Worm (Caenorhabditis elegans) whole organism, young adult: Measurements from ENCODE around the gene srh-296.

Source experiments
- B0035.1 ChIP-seq: sonication (generic microtip); optimal IDR thresholded peaks from 2 replicates; lab custom pipeline; 2016; ENCODE audit warnings: missing genetic modification characterization, mild to moderate bottlenecking, missing compliant biosample characterization, missing genotype, missing genetic modification reagents
- B0261.1 ChIP-seq: sonication (generic microtip); optimal IDR thresholded peaks from 2 replicates; lab custom pipeline; 2016; ENCODE audit warnings: mild to moderate bottlenecking, missing genetic modification characterization, moderate library complexity, missing compliant biosample characterization
- F39B2.1 ChIP-seq: fragments of 200-800 bp; sonication (Bioruptor generic); IDR thresholded peaks from 2 replicates; pipeline ENCODE4 v1.3.6; 2022; ENCODE audit warnings: missing genetic modification reagents, missing genetic modification characterization, missing compliant biosample characterization
- F57A8.1 ChIP-seq: fragments of 200-800 bp; sonication (Bioruptor generic); optimal IDR thresholded peaks from 2 replicates; lab custom pipeline; 2018; ENCODE audit warnings: mild to moderate bottlenecking, missing genetic modification characterization, moderate library complexity, missing compliant biosample characterization
- F57C9.4 ChIP-seq: sonication (generic microtip); optimal IDR thresholded peaks from 2 replicates; lab custom pipeline; 2017; ENCODE audit warnings: mild to moderate bottlenecking, missing genetic modification characterization, missing compliant biosample characterization
- T07F8.4 ChIP-seq: sonication (generic microtip); optimal IDR thresholded peaks from 2 replicates; lab custom pipeline; 2016; ENCODE audit warnings: mild to moderate bottlenecking, missing genetic modification characterization, moderate library complexity, missing compliant biosample characterization
- Y53G8AR.9 ChIP-seq: fragments of 200-800 bp; sonication (Bioruptor generic); conservative IDR thresholded peaks from 2 replicates; pipeline ENCODE4 v1.3.6; 2022; ENCODE audit warnings: missing genetic modification reagents, missing genetic modification characterization, missing compliant biosample characterization
- atf-7 ChIP-seq: sonication (generic microtip); optimal IDR thresholded peaks from 2 replicates; lab custom pipeline; 2017; ENCODE audit warnings: mild to moderate bottlenecking, missing genetic modification characterization, missing compliant biosample characterization
- attf-3 ChIP-seq: fragments of 200-800 bp; sonication (Bioruptor generic); conservative IDR thresholded peaks from 2 replicates; pipeline ENCODE4 v1.3.6; 2022; ENCODE audit warnings: missing genetic modification reagents, missing genetic modification characterization, missing compliant biosample characterization
- attf-5 ChIP-seq: fragments of 200-800 bp; sonication (Bioruptor generic); optimal IDR thresholded peaks from 2 replicates; lab custom pipeline; 2018; ENCODE audit warnings: mild to moderate bottlenecking, missing genetic modification characterization, missing compliant biosample characterization
- ceh-40 ChIP-seq: fragments of 200-800 bp; sonication (Bioruptor generic); IDR thresholded peaks from 2 replicates; pipeline ENCODE4 v1.3.6; 2022; ENCODE audit warnings: missing genetic modification characterization, missing compliant biosample characterization
- ceh-91 ChIP-seq: fragments of 200-800 bp; sonication (Bioruptor generic); IDR thresholded peaks from 2 replicates; pipeline ENCODE4 v1.3.6; 2022; ENCODE audit warnings: missing genetic modification reagents, missing genetic modification characterization, missing compliant biosample characterization
- dox-1 ChIP-seq: fragments of 200-800 bp; sonication (Bioruptor generic); IDR thresholded peaks from 2 replicates; pipeline ENCODE4 v1.3.6; 2022; ENCODE audit warnings: missing genetic modification reagents, missing genetic modification characterization, missing compliant biosample characterization
- dpl-1 ChIP-seq: fragments of 150-350 bp; optimal IDR thresholded peaks from 2 replicates; lab custom pipeline; 2014; ENCODE audit warnings: missing biosample characterization, missing genetic modification reagents, missing genetic modification characterization
- egrh-3 ChIP-seq: fragments of 200-800 bp; sonication (Bioruptor generic); IDR thresholded peaks from 2 replicates; pipeline ENCODE4 v1.3.6; 2022; ENCODE audit warnings: missing genetic modification reagents, missing genetic modification characterization, missing compliant biosample characterization
- ets-4 ChIP-seq: fragments of 200-800 bp; sonication (Bioruptor generic); optimal IDR thresholded peaks from 2 replicates; lab custom pipeline; 2018; ENCODE audit warnings: mild to moderate bottlenecking, missing genetic modification characterization, missing compliant biosample characterization
- fkh-3 ChIP-seq: sonication (generic microtip); optimal IDR thresholded peaks from 2 replicates; lab custom pipeline; 2016; ENCODE audit warnings: mild to moderate bottlenecking, missing genetic modification characterization, missing compliant biosample characterization
- lag-1 ChIP-seq: fragments of 200-800 bp; sonication (Bioruptor generic); IDR thresholded peaks from 2 replicates; pipeline ENCODE4 v1.3.6; 2022; ENCODE audit warnings: missing genetic modification reagents, missing genetic modification characterization, missing compliant biosample characterization
- lsl-1 ChIP-seq: fragments of 200-800 bp; sonication (Bioruptor generic); optimal IDR thresholded peaks from 2 replicates; lab custom pipeline; 2018; ENCODE audit warnings: mild to moderate bottlenecking, missing genetic modification characterization, moderate library complexity, missing compliant biosample characterization
- lsy-27 ChIP-seq: sonication (generic microtip); optimal IDR thresholded peaks from 2 replicates; lab custom pipeline; 2017; ENCODE audit warnings: missing genetic modification characterization, mild to moderate bottlenecking, missing compliant biosample characterization, antibody characterized with exemption, missing genotype, borderline replicate concordance; ENCODE audit not compliant: insufficient read depth
- madf-10 ChIP-seq: sonication (generic microtip); optimal IDR thresholded peaks from 2 replicates; lab custom pipeline; 2016; ENCODE audit warnings: mild to moderate bottlenecking, missing genetic modification characterization, missing compliant biosample characterization
- madf-3 ChIP-seq: fragments of 200-800 bp; sonication (Bioruptor generic); IDR thresholded peaks from 2 replicates; pipeline ENCODE4 v1.3.6; 2022; ENCODE audit warnings: missing genetic modification reagents, missing genetic modification characterization, missing compliant biosample characterization
- nfya-2 ChIP-seq: fragments of 200-800 bp; sonication (Bioruptor generic); IDR thresholded peaks from 2 replicates; pipeline ENCODE4 v1.3.6; 2022; ENCODE audit warnings: missing genetic modification reagents, missing genetic modification characterization, missing compliant biosample characterization
- nhr-120 ChIP-seq: fragments of 200-800 bp; sonication (Bioruptor generic); IDR thresholded peaks from 2 replicates; pipeline ENCODE4 v1.3.6; 2022; ENCODE audit warnings: missing genetic modification characterization, missing compliant biosample characterization
- pha-4 ChIP-seq: fragments of 150-350 bp; sonication (generic microtip); optimal IDR thresholded peaks from 2 replicates; lab custom pipeline; 2014; ENCODE audit warnings: missing biosample characterization, missing genetic modification reagents, missing genetic modification characterization
- rpc-1 ChIP-seq, 2 experiments: fragments of 150-350 bp in 1 of 2; sonication (generic microtip) in 1 of 2; optimal IDR thresholded peaks; 2 replicates each; lab custom pipeline; 2014 to 2018; ENCODE audit warnings: missing biosample characterization in 1 of 2, missing genetic modification characterization in 1 of 2, missing genetic modification reagents in 1 of 2, missing genotype in 1 of 2
- somi-1 ChIP-seq: fragments of 200-800 bp; sonication (Bioruptor generic); optimal IDR thresholded peaks from 2 replicates; lab custom pipeline; 2018; ENCODE audit warnings: mild to moderate bottlenecking, missing genetic modification characterization, missing compliant biosample characterization
- sptf-2 ChIP-seq: fragments of 200-800 bp; sonication (Bioruptor generic); optimal IDR thresholded peaks from 2 replicates; lab custom pipeline; 2018; ENCODE audit warnings: mild to moderate bottlenecking, missing genetic modification characterization, missing compliant biosample characterization
- tbx-9 ChIP-seq: sonication (generic microtip); optimal IDR thresholded peaks from 2 replicates; lab custom pipeline; 2016; ENCODE audit warnings: borderline replicate concordance, missing genetic modification characterization, inconsistent platforms, missing compliant biosample characterization
- unc-130 ChIP-seq: sonication (generic microtip); optimal IDR thresholded peaks from 2 replicates; lab custom pipeline; 2016; ENCODE audit warnings: missing genetic modification reagents, missing genetic modification characterization, missing compliant biosample characterization
- zfh-2 ChIP-seq: fragments of 200-800 bp; sonication (Bioruptor generic); conservative IDR thresholded peaks from 2 replicates; pipeline ENCODE4 v1.3.6; 2022; ENCODE audit warnings: missing genetic modification reagents, missing genetic modification characterization, missing compliant biosample characterization
- zim-3 ChIP-seq: sonication (generic microtip); optimal IDR thresholded peaks from 2 replicates; lab custom pipeline; 2017; ENCODE audit warnings: mild to moderate bottlenecking, missing genetic modification characterization, moderate library complexity, missing compliant biosample characterization
- ztf-25 ChIP-seq: fragments of 200-800 bp; sonication (Bioruptor generic); IDR thresholded peaks from 2 replicates; pipeline ENCODE4 v1.3.6; 2022; ENCODE audit warnings: missing genetic modification reagents, missing genetic modification characterization, missing compliant biosample characterization
- ztf-28 ChIP-seq: fragments of 200-800 bp; sonication (Bioruptor generic); IDR thresholded peaks from 2 replicates; pipeline ENCODE4 v1.3.6; 2022; ENCODE audit warnings: missing genetic modification reagents, missing genetic modification characterization, missing compliant biosample characterization
- ztf-6 ChIP-seq: fragments of 200-800 bp; sonication (Bioruptor generic); IDR thresholded peaks from 2 replicates; pipeline ENCODE4 v1.3.6; 2022; ENCODE audit warnings: missing genetic modification reagents, missing genetic modification characterization, missing compliant biosample characterization

Gene srh-296

ce11 chrV:17798789-17799188 is 11.4 kb upstream of the srh-296 start, which contains the start of gene srx-18:
Gene srx-18 (minus strand): TSS chrV:17798889.
- TF ChIP-seq sptf-2 (GFP tag; lab: Kevin White, UChicago) (no peak), madf-3 (no peak), madf-10 (tag; lab: Kevin White, UChicago) (no peak), dpl-1 (GFP tag; lab: Kevin White, UChicago) (no peak), F57C9.4 (no peak), ets-4 (GFP tag; lab: Kevin White, UChicago) (no peak), Y53G8AR.9 (GFP tag; lab: Robert Waterston, UW) (no peak), attf-3 (GFP tag; lab: Robert Waterston, UW) (no peak), nhr-120 (no peak), somi-1 (GFP tag; lab: Kevin White, UChicago) (no peak)

ce11 chrV:17800538-17800937 is 9.6 kb upstream of the srh-296 start, which contains the start of gene srh-287:
Gene srh-287 (plus strand): TSS chrV:17800838.
- TF ChIP-seq madf-10 (tag; lab: Kevin White, UChicago) (no peak), ceh-40 (GFP tag; lab: Robert Waterston, UW) (no peak), lag-1 (no peak), zfh-2 (no peak), ztf-28 (GFP tag; lab: Robert Waterston, UW) (no peak), pha-4 (tag; lab: Kevin White, UChicago) (no peak), lsy-27 (no peak), unc-130 (no peak), F39B2.1 (GFP tag; lab: Robert Waterston, UW) (no peak), ztf-6 (GFP tag; lab: Robert Waterston, UW) (no peak), egrh-3 (GFP tag; lab: Robert Waterston, UW) (no peak), B0261.1 (tag; lab: Kevin White, UChicago) (no peak), zim-3 (no peak)

ce11 chrV:17802519-17802918 is 7.6 kb upstream of the srh-296 start, which contains the start of the genes Y94A7B.11 and srh-292:
Gene Y94A7B.11 (minus strand): TSS chrV:17802619.
Gene srh-292 (plus strand): TSS chrV:17802769.
- TF ChIP-seq attf-5 (GFP tag; lab: Kevin White, UChicago) (no peak), rpc-1 (optimal IDR thresholded peaks at IDR 0.05; lab: Kevin White, UChicago) (no peak), rpc-1 (tag; optimal IDR thresholded peaks at IDR 0.05; lab: Kevin White, UChicago) (no peak), T07F8.4 (tag; lab: Kevin White, UChicago) (no peak), attf-3 (GFP tag; lab: Robert Waterston, UW) (no peak), ceh-40 (GFP tag; lab: Robert Waterston, UW) (no peak), fkh-3 (no peak), ztf-28 (GFP tag; lab: Robert Waterston, UW) (no peak), tbx-9 (no peak), ztf-25 (no peak), lsl-1 (GFP tag; lab: Kevin White, UChicago) (no peak), F57A8.1 (no peak), B0035.1 (no peak), atf-7 (tag; lab: Kevin White, UChicago) (no peak), dox-1 (GFP tag; lab: Robert Waterston, UW) (no peak), zfh-2 (no peak)

ce11 chrV:17805323-17805722 is 4.8 kb upstream of the srh-296 start, which contains the start of gene srh-291:
Gene srh-291 (plus strand): TSS chrV:17805623.
- TF ChIP-seq nfya-2 (GFP tag; lab: Robert Waterston, UW) (no peak), somi-1 (GFP tag; lab: Kevin White, UChicago) (no peak), ceh-91 (GFP tag; lab: Robert Waterston, UW) (no peak), attf-3 (GFP tag; lab: Robert Waterston, UW) (no peak)
